Comparison of ENCODE assay signal across 1 fruit fly cellular context in genomic region chr3L:20540975-20541951, dm6.
A peak's percentile ranks its signal among the peaks of the same experiment; 100 is the strongest.
TF ChIP-seq lines count a peak whose summit lies in the region.

No protein-coding gene starts in this region.

TF ChIP-seq in whole organism, embryonic, 481 proteins besides CTCF, POLR2A, EP300 and RAD21 (continued from another document):
- 0 out of 2 replicates have a peak, but pooled peaks have one; percentile 11 for TF ChIP-seq unc-4 (GFP tag; IDR thresholded peaks at IDR 0.05; lab: Robert Waterston, UW; ENCODE audit: partially characterized antibody)
- no peak for TF ChIP-seq B-H2 (GFP tag; optimal IDR thresholded peaks at IDR 0.05; lab: Kevin White, UChicago)
- peak; percentile 85 for TF ChIP-seq E2f2 (GFP tag; IDR thresholded peaks at IDR 0.05; lab: Robert Waterston, UW)
- no peak for TF ChIP-seq tap (tag; optimal IDR thresholded peaks at IDR 0.05; lab: Kevin White, UChicago)
- TF ChIP-seq CG3995 (GFP tag; optimal IDR thresholded peaks at IDR 0.05; lab: Kevin White, UChicago): peak; percentile 96
- TF ChIP-seq pzg (GFP tag; optimal IDR thresholded peaks at IDR 0.05; lab: Kevin White, UChicago): peak; percentile 23
- TF ChIP-seq zen (tag; optimal IDR thresholded peaks at IDR 0.05; lab: Kevin White, UChicago): peak; percentile 14
- no peak for TF ChIP-seq da (GFP tag; optimal IDR thresholded peaks at IDR 0.05; lab: Kevin White, UChicago)
- TF ChIP-seq CG3847 (GFP tag; IDR thresholded peaks at IDR 0.05; lab: Robert Waterston, UW): peak; percentile 36; the same call in 1 of the 2 replicates
- TF ChIP-seq Doc3 (GFP tag; IDR thresholded peaks at IDR 0.05; lab: Robert Waterston, UW; ENCODE audit: partially characterized antibody): peak; percentile 57; the same call in 1 of the 3 replicates
- TF ChIP-seq Dp (GFP tag; optimal IDR thresholded peaks at IDR 0.05; lab: Kevin White, UChicago): peak; percentile 75
- peak; percentile 0 for TF ChIP-seq Ets97D (GFP tag; optimal IDR thresholded peaks at IDR 0.05; lab: Kevin White, UChicago)
- no peak for TF ChIP-seq CG11723 (GFP tag; optimal IDR thresholded peaks at IDR 0.05; lab: Kevin White, UChicago)
- TF ChIP-seq CG30431 (GFP tag; optimal IDR thresholded peaks at IDR 0.05; lab: Kevin White, UChicago): no peak
- TF ChIP-seq cwo (GFP tag; optimal IDR thresholded peaks at IDR 0.05; lab: Kevin White, UChicago): no peak
- TF ChIP-seq CG31441 (GFP tag; IDR thresholded peaks at IDR 0.05; lab: Robert Waterston, UW): 0 out of 2 replicates have a peak, but pooled peaks have one; percentile 26
- TF ChIP-seq stwl (tag; optimal IDR thresholded peaks at IDR 0.05; lab: Kevin White, UChicago): peak; percentile 83
- TF ChIP-seq MBD-R2 (GFP tag; IDR thresholded peaks at IDR 0.05; lab: Robert Waterston, UW): 0 out of 2 replicates have a peak, but pooled peaks have one; percentile 2
- peak; percentile 3 for TF ChIP-seq CG33213 (GFP tag; optimal IDR thresholded peaks at IDR 0.05; lab: Kevin White, UChicago)
- TF ChIP-seq Bteb2 (GFP tag; optimal IDR thresholded peaks at IDR 0.05; lab: Kevin White, UChicago): no peak
- no peak for TF ChIP-seq MTF-1 (GFP tag; optimal IDR thresholded peaks at IDR 0.05; lab: Kevin White, UChicago; ENCODE audit: borderline replicate concordance)
- TF ChIP-seq CG7963 (GFP tag; IDR thresholded peaks at IDR 0.05; lab: Robert Waterston, UW; ENCODE audit: partially characterized antibody): 0 out of 3 replicates have a peak, but pooled peaks have one; percentile 11
- TF ChIP-seq ewg (GFP tag; optimal IDR thresholded peaks at IDR 0.05; lab: Kevin White, UChicago): peak; percentile 81
- TF ChIP-seq CG2712 (tag; optimal IDR thresholded peaks at IDR 0.05; lab: Kevin White, UChicago): peak; percentile 24
- no peak for TF ChIP-seq psq (GFP tag; optimal IDR thresholded peaks at IDR 0.05; lab: Kevin White, UChicago)
- no peak for TF ChIP-seq eve (GFP tag; optimal IDR thresholded peaks at IDR 0.05; lab: Kevin White, UChicago)
- no peak for TF ChIP-seq fu2 (GFP tag; optimal IDR thresholded peaks at IDR 0.05; lab: Kevin White, UChicago)
- peak; percentile 28 for TF ChIP-seq CG3163 (GFP tag; optimal IDR thresholded peaks at IDR 0.05; lab: Kevin White, UChicago)
- TF ChIP-seq gro (GFP tag; optimal IDR thresholded peaks at IDR 0.05; lab: Kevin White, UChicago): peak; percentile 25
- peak; percentile 43; the same call in 1 of the 2 replicates for TF ChIP-seq Scr (GFP tag; IDR thresholded peaks at IDR 0.05; lab: Robert Waterston, UW; ENCODE audit: partially characterized antibody)
- TF ChIP-seq sna (GFP tag; IDR thresholded peaks at IDR 0.05; lab: Robert Waterston, UW; ENCODE audit: partially characterized antibody): 0 out of 2 replicates have a peak, but pooled peaks have one; percentile 15
- TF ChIP-seq Myb (GFP tag; optimal IDR thresholded peaks at IDR 0.05; lab: Kevin White, UChicago): peak; percentile 59
- no peak for TF ChIP-seq Spps (tag; optimal IDR thresholded peaks at IDR 0.05; lab: Kevin White, UChicago)
